Worm (Caenorhabditis elegans) whole organism, L1 larva: ENCODE results near the gene mrps-24.
A peak's percentile ranks its signal among the peaks of the same experiment; 100 is the strongest.

ENCODE experiments used
- aha-1 ChIP-seq: fragments of 150-350 bp; optimal IDR thresholded peaks from 2 replicates; lab custom pipeline; 2014; ENCODE audit warnings: missing biosample characterization, missing genetic modification characterization
- ceh-88 ChIP-seq: fragments of 200-800 bp; sonication (Bioruptor generic); IDR thresholded peaks from 2 replicates; pipeline ENCODE4 v1.3.6; 2022; ENCODE audit warnings: missing genetic modification characterization, missing compliant biosample characterization
- efl-1 ChIP-seq, 4 experiments: fragments of 150-350 bp; optimal IDR thresholded peaks in 3 of 4; peaks in 1 of 4; 1 replicate in 1 of 4; 2 replicates in 3 of 4; lab custom pipeline; 2014; ENCODE audit warnings: missing biosample characterization in 2 of 4, missing genetic modification characterization in 2 of 4, missing genetic modification reagents in 2 of 4
- elt-2 ChIP-seq: sonication (generic microtip); optimal IDR thresholded peaks from 2 replicates; lab custom pipeline; 2016; ENCODE audit warnings: missing genetic modification characterization, mild to moderate bottlenecking, inconsistent platforms, missing compliant biosample characterization, missing genetic modification reagents
- ets-5 ChIP-seq: fragments of 200-800 bp; sonication (Bioruptor generic); IDR thresholded peaks from 2 replicates; pipeline ENCODE4 v1.3.6; 2022; ENCODE audit warnings: missing genetic modification characterization, missing compliant biosample characterization
- fkh-10 ChIP-seq: sonication (generic microtip); optimal IDR thresholded peaks from 2 replicates; lab custom pipeline; 2017; ENCODE audit warnings: missing biosample characterization, missing genetic modification reagents, missing genetic modification characterization
- fkh-8 ChIP-seq: sonication (generic microtip); optimal IDR thresholded peaks from 2 replicates; lab custom pipeline; 2016; ENCODE audit warnings: mild to moderate bottlenecking, missing genetic modification characterization, missing compliant biosample characterization
- grh-1 ChIP-seq: fragments of 200-800 bp; sonication (Bioruptor generic); IDR thresholded peaks from 2 replicates; pipeline ENCODE4 v1.3.6; 2022; ENCODE audit warnings: missing genetic modification reagents, missing genetic modification characterization, missing compliant biosample characterization
- hlh-4 ChIP-seq: sonication (generic microtip); optimal IDR thresholded peaks from 2 replicates; lab custom pipeline; 2016; ENCODE audit warnings: mild to moderate bottlenecking, missing genetic modification characterization, missing compliant biosample characterization
- hpl-2 ChIP-seq: fragments of 150-350 bp; optimal IDR thresholded peaks from 2 replicates; lab custom pipeline; 2014; ENCODE audit warnings: missing biosample characterization, missing genetic modification reagents, missing genetic modification characterization
- lin-13 ChIP-seq: fragments of 150-350 bp; optimal IDR thresholded peaks from 2 replicates; lab custom pipeline; 2014; ENCODE audit warnings: missing biosample characterization, missing genetic modification reagents, missing genetic modification characterization
- lin-14 ChIP-seq: fragments of 200-800 bp; sonication (Bioruptor generic); optimal IDR thresholded peaks from 2 replicates; lab custom pipeline; 2018; ENCODE audit warnings: mild to moderate bottlenecking, missing genetic modification characterization, moderate library complexity, missing compliant biosample characterization
- lin-39 ChIP-seq: fragments of 150-350 bp; optimal IDR thresholded peaks from 2 replicates; lab custom pipeline; 2014; ENCODE audit warnings: missing biosample characterization, missing genetic modification reagents, missing genetic modification characterization
- lir-3 ChIP-seq: sonication (generic microtip); optimal IDR thresholded peaks from 2 replicates; lab custom pipeline; 2016; ENCODE audit warnings: mild to moderate bottlenecking, missing genetic modification characterization, moderate library complexity, missing compliant biosample characterization; ENCODE audit not compliant: poor library complexity
- lsy-2 ChIP-seq, 2 experiments: fragments of 150-350 bp; optimal IDR thresholded peaks; 2 replicates each; lab custom pipeline; 2014; ENCODE audit warnings: missing biosample characterization in 2 of 2, missing genetic modification characterization in 2 of 2
- mef-2 ChIP-seq: fragments of 150-350 bp; optimal IDR thresholded peaks from 2 replicates; lab custom pipeline; 2014; ENCODE audit warnings: missing biosample characterization, missing genetic modification characterization
- mep-1 ChIP-seq: fragments of 150-350 bp; optimal IDR thresholded peaks from 2 replicates; lab custom pipeline; 2014; ENCODE audit warnings: missing biosample characterization, missing genetic modification characterization
- nhr-20 ChIP-seq: sonication (generic microtip); optimal IDR thresholded peaks from 2 replicates; lab custom pipeline; 2016; ENCODE audit warnings: mild to moderate bottlenecking, missing genetic modification characterization, missing compliant biosample characterization
- nhr-85 ChIP-seq: sonication (generic microtip); peaks from one replicate; lab custom pipeline; 2016; ENCODE audit warnings: missing genetic modification characterization, inconsistent platforms, missing compliant biosample characterization
- pag-3 ChIP-seq: sonication (generic microtip); optimal IDR thresholded peaks from 2 replicates; lab custom pipeline; 2017; ENCODE audit warnings: missing genetic modification characterization, mild to moderate bottlenecking, missing compliant biosample characterization, antibody characterized with exemption, borderline replicate concordance; ENCODE audit not compliant: insufficient read depth
- pax-3 ChIP-seq: fragments of 200-800 bp; sonication (Bioruptor generic); optimal IDR thresholded peaks from 2 replicates; lab custom pipeline; 2018; ENCODE audit warnings: mild to moderate bottlenecking, missing genetic modification characterization, moderate library complexity, missing compliant biosample characterization
- snu-23 ChIP-seq: sonication (generic microtip); optimal IDR thresholded peaks from 2 replicates; lab custom pipeline; 2016; ENCODE audit warnings: missing genetic modification characterization, missing compliant biosample characterization
- swsn-7 ChIP-seq: sonication (generic microtip); optimal IDR thresholded peaks from 2 replicates; lab custom pipeline; 2016; ENCODE audit warnings: missing genetic modification characterization, missing compliant biosample characterization
- tbx-2 ChIP-seq: sonication (generic microtip); optimal IDR thresholded peaks from 2 replicates; lab custom pipeline; 2016; ENCODE audit warnings: missing genetic modification characterization, missing compliant biosample characterization
- unc-30 ChIP-seq: sonication (generic microtip); optimal IDR thresholded peaks from 2 replicates; lab custom pipeline; 2017; ENCODE audit warnings: missing biosample characterization, missing genetic modification characterization
- unc-62 ChIP-seq: fragments of 150-350 bp; optimal IDR thresholded peaks from 2 replicates; lab custom pipeline; 2014; ENCODE audit warnings: missing biosample characterization, missing genetic modification reagents, missing genetic modification characterization
- unc-86 ChIP-seq: sonication (generic microtip); optimal IDR thresholded peaks from 2 replicates; lab custom pipeline; 2016; ENCODE audit warnings: missing genetic modification characterization, missing compliant biosample characterization
- unc-98 ChIP-seq: fragments of 200-800 bp; sonication (Bioruptor generic); IDR thresholded peaks from 2 replicates; pipeline ENCODE4 v1.3.6; 2022; ENCODE audit warnings: missing genetic modification characterization, missing compliant biosample characterization
- zip-4 ChIP-seq: fragments of 200-800 bp; sonication (Bioruptor generic); optimal IDR thresholded peaks from 2 replicates; lab custom pipeline; 2018; ENCODE audit warnings: mild to moderate bottlenecking, missing genetic modification characterization, moderate library complexity, missing compliant biosample characterization

Gene mrps-24

ce11 chrIV:7727258-7727657 is 17.4 kb downstream of the mrps-24 start:
- TF ChIP-seq efl-1 (optimal IDR thresholded peaks at IDR 0.05; lab: Kevin White, UChicago) (no peak), efl-1 (GFP tag; optimal IDR thresholded peaks at IDR 0.05 in 1 of 2; lab: Kevin White, UChicago) (peak in 1 of 2 experiments; percentile 25), grh-1 (GFP tag; lab: Robert Waterston, UW) (no peak), hlh-4 (no peak)

ce11 chrIV:7728402-7728963 is 18.6 kb downstream of the mrps-24 start, which contains the start of gene sucg-1:
Gene sucg-1 (plus strand): TSS chrIV:7728913.
- no peak for TF ChIP-seq elt-2 (tag; lab: Kevin White, UChicago)
- no peak for TF ChIP-seq lin-13 (GFP tag; lab: Kevin White, UChicago)
- peak; percentile 51 for TF ChIP-seq zip-4
- TF ChIP-seq mep-1 (tag; lab: Kevin White, UChicago), result no peak
- no peak for TF ChIP-seq efl-1 (optimal IDR thresholded peaks at IDR 0.05; lab: Kevin White, UChicago)
- peak in 1 of 2 experiments; percentile 53 for TF ChIP-seq efl-1 (GFP tag; optimal IDR thresholded peaks at IDR 0.05 in 1 of 2; lab: Kevin White, UChicago)
- no peak for TF ChIP-seq unc-62 (GFP tag; lab: Kevin White, UChicago)

ce11 chrIV:7731960-7732359 is 22.1 kb downstream of the mrps-24 start, which contains the start of the genes C50F7.9 and C50F7.3:
Gene C50F7.9 (minus strand): TSS chrIV:7732060.
Gene C50F7.3 (plus strand): TSS chrIV:7732329.
- TF ChIP-seq unc-86 (no peak), lsy-2 (tag; optimal IDR thresholded peaks at IDR 0.05; lab: Kevin White, UChicago) (no peak), unc-98 (GFP tag; lab: Robert Waterston, UW) (no peak), lin-39 (no peak)

- TF ChIP-seq snu-23 (GFP tag; lab: Kevin White, UChicago) (no peak), fkh-10 (GFP tag; lab: Kevin White, UChicago) (no peak), hlh-4 (no peak)
Observed at ce11 chrIV:7734173-7734572, 24.3 kb downstream of the mrps-24 start.

ce11 chrIV:7734619-7735018 is 24.8 kb downstream of the mrps-24 start, which contains the start of gene clx-1:
Gene clx-1 (plus strand): TSS chrIV:7734648.
- no peak for TF ChIP-seq ceh-88
- TF ChIP-seq fkh-8 (tag; lab: Kevin White, UChicago), result no peak

DNA sequence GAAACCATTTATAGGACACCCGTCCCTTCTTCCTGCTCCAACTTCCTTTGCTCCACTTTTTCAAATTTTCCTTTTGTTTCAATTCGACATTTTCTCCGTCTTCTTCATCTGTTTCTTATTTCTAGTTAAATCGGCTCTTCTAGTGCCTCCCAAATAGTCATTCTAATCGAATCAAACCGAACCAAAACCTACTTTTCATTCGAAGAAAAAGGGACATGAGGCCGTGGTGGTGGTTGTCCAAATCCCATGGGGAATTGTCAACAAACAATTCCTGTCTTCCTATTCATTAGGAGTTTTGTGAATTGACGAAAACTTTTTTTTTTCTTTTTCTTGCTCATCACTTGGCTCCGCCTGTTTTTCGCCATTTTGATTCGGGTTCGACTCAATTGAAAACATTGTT is 26.8 kb downstream of the mrps-24 start:
- TF ChIP-seq tbx-2 (peak; percentile 39), unc-30 (tag; lab: Kevin White, UChicago) (no peak), lin-14 (GFP tag; lab: Kevin White, UChicago) (peak; percentile 66)

DNA sequence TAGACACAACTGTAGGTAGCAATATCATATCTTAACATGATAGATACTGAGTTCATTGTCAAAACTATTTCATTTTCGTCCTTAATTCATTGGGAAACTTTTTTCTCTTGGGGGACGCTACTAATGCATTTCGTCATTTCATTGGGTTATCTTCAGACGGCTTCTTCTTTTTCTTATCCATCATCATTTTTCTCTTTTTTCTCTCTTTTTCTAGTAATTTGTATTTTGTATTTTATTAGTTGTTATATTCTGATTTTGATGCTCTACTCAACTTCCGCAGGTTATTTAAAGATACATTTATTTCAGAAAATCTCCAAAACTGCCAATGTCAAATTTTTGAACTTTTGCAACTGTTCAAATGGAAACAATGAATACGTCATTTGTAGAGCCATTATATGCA is 33.7 kb downstream of the mrps-24 start, which contains the start of gene npr-35:
Gene npr-35, plus strand, starts transcription at position 301 of the 400 bp plus-strand sequence.
- TF ChIP-seq swsn-7 (tag; lab: Kevin White, UChicago) (no peak), hlh-4 (no peak), nhr-85 (tag; lab: Kevin White, UChicago) (no peak), aha-1 (no peak), ets-5 (GFP tag; lab: Robert Waterston, UW) (no peak), mef-2 (tag; lab: Kevin White, UChicago) (no peak), fkh-8 (tag; lab: Kevin White, UChicago) (no peak), hpl-2 (GFP tag; lab: Kevin White, UChicago) (no peak), pag-3 (no peak), lin-39 (no peak), lir-3 (no peak), nhr-20 (tag; lab: Kevin White, UChicago) (no peak), pax-3 (no peak), snu-23 (GFP tag; lab: Kevin White, UChicago) (no peak)
